Worm (Caenorhabditis elegans) whole organism, dauer: ENCODE results near the gene Y51A2B.9.

Experiments used
- unc-62 ChIP-seq: sonication (generic microtip); optimal IDR thresholded peaks from 2 replicates; lab custom pipeline; 2017; ENCODE audit warnings: missing biosample characterization, missing genetic modification reagents, missing genetic modification characterization

Y51A2B.9 gene

ce11 chrV:18397814-18398213 lies 2.3 kb upstream of the Y51A2B.9 start, which contains the start of gene Y51A2B.16:
TSS of gene Y51A2B.16 (minus strand) at chrV:18397914.
- no peak for TF ChIP-seq unc-62 (GFP tag; lab: Kevin White, UChicago)

DNA sequence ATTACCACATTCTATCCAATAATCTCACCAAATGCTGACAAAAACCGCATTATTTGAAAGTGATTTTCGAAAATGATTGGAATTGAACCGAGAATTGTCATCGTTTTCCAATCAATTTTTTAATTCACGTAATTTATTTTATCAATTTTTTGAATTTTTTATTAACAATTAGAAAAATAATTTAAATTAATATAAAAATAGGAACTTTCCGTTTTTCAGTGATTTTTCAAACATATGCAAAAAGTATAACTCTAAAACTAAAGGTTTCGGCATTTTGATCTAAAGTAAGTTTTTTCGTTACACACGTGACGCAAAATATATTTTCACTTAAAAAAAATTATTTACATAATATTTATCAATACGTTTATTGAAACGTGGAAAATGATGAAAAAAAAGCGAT lies 1.3 kb downstream of the Y51A2B.9 start, which contains the start of gene Y51A2B.6:
Gene Y51A2B.6 (minus strand): TSS at position 101 of the 400 bp plus-strand sequence.
- no peak for TF ChIP-seq unc-62 (GFP tag; lab: Kevin White, UChicago)

DNA sequence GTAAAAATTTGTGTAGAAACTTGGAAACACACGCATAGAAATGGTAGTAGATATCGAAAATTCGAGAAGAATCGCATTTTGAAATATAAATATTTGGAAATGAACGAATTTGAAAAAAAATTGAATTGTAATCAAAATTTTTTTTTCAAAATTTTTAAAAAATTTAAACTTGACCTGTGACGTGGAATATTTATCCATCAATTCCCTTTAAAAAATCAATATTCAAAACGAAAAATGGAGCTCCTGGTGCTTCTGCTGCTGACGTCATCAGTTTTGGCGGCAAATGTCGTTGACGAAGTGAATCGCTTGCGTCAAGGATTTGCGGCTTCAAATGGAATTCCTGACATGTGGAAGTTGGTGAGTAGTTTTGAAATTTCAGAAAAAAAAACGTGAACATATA lies 6.5 kb downstream of the Y51A2B.9 start, which contains the start of the genes Y51A2B.4 and Y51A2B.5:
Gene Y51A2B.4 (minus strand): TSS at position 101 of the 400 bp plus-strand sequence.
Gene Y51A2B.5 (plus strand): TSS at position 232 of the 400 bp plus-strand sequence.
- TF ChIP-seq unc-62 (GFP tag; lab: Kevin White, UChicago) = no peak

DNA sequence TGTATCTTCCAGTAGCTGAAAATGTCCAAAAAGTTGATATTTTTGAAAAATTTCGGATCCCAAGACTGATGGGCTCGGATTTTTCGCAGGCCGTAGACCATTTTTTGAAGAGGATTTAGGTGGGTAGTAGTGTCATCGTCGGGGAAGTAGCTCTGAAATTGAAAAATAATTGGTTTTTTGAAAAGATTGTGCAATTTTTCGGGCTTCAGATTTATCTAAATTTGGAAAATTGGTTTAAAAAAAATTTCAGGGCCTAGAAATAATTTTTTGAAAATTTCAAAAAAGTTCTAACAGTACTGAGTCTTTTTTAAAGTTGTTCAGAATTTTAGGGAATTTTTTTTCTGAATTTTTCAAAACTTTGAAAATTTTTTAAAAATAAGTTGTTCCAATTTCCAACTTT lies 13.0 kb downstream of the Y51A2B.9 start, which contains the start of gene nhr-288:
Gene nhr-288 (minus strand): TSS at position 101 of the 400 bp plus-strand sequence.
- no peak for TF ChIP-seq unc-62 (GFP tag; lab: Kevin White, UChicago)

ce11 chrV:18378819-18379218 lies 16.7 kb downstream of the Y51A2B.9 start, which contains the start of gene Y51A2B.8:
TSS of gene Y51A2B.8 (plus strand) at chrV:18379119.
- no peak for TF ChIP-seq unc-62 (GFP tag; lab: Kevin White, UChicago)

DNA sequence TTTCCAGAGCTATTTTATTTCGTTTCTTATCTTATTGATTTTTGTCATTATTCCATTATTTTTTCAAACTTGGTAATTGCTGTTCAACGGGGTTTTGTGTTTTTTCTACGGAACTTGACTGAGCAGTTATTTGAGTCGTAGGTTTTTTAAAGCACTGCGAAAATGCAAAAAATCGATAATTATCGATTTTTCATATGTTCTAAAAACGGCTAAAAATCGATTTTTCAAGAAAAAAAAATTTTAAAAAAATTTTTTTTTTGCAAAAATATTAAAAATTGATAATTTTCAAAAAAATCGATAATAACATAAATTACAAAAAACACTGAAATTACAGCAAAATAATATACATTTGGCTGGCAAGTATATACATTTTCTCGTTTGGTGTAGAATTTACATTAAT lies 20.0 kb downstream of the Y51A2B.9 start:
- TF ChIP-seq unc-62 (GFP tag; lab: Kevin White, UChicago) = no peak

- TF ChIP-seq unc-62 (GFP tag; lab: Kevin White, UChicago) = no peak
These were observed 21.4 kb downstream of the Y51A2B.9 start, which contains the start of gene Y51A2B.2 for ce11 chrV:18374194-18374593. TSS of gene Y51A2B.2 (plus strand) at chrV:18374494.

DNA sequence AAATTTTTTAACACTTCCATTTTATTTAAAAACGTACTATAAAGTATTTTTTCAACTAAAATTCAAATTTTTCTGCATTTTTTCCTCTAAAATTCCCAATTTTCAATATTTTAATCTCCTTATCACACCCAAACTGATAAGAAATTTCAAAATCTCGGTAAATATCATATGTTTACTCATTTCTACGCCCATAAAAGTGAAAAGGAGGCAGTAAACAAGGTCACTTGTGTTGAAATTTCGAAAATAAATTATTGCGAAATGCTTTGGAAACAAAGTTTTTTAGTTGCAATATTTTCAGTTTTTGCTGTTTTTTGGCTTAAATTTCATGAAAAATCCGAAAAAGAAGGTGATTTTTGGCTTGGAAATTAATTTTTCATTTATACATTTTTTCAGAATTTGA lies 24.0 kb downstream of the Y51A2B.9 start, which contains the start of gene C08E8.4:
Gene C08E8.4 (plus strand): TSS at position 268 of the 400 bp plus-strand sequence.
- no peak for TF ChIP-seq unc-62 (GFP tag; lab: Kevin White, UChicago)

DNA sequence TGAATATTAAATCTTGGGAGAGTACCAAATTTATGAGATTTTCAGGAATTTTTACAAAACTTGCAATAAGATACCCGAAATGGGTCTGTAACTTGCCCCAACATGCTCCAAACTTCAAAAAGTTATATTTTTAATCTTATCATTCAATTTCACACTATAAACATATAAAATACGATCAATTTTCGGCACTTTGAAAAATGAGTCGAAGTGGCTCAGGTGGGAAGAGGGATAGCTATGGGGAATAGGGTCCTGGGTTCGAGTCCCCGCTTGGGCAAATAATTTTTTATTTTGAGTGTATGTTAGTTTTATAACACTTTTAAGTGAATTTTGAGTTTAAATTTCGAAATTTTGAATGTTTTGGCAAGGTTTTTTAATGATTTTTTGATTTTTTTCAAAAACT lies 24.5 kb downstream of the Y51A2B.9 start:
- no peak for TF ChIP-seq unc-62 (GFP tag; lab: Kevin White, UChicago)

- no peak for TF ChIP-seq unc-62 (GFP tag; lab: Kevin White, UChicago)
These were observed 27.2 kb downstream of the Y51A2B.9 start, which contains the start of gene C08E8.6 for ce11 chrV:18368322-18368721. TSS of gene C08E8.6 (minus strand) at chrV:18368422.

ce11 chrV:18364558-18364957 lies 31.0 kb downstream of the Y51A2B.9 start, which contains the start of gene C08E8.9:
TSS of gene C08E8.9 (plus strand) at chrV:18364858.
- no peak for TF ChIP-seq unc-62 (GFP tag; lab: Kevin White, UChicago)

DNA sequence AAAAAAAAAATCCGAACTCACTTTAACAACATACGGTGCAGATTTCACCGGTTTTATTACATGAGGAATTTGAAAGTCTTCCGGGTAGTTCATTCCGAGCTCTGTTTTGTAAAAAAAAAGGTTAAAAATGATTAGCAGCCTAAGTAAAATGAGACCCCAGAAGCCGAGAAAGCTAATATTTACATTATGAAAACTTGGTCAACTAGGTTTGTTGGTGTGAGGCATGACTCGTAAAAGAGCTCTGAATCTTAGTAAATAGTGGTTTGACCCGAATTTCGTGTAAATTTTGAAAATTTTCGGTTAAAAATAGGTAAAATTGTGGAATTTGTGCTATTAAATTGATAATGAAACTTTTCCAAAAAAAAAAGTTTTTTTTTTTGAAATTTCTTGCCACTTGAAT lies 33.1 kb downstream of the Y51A2B.9 start, which contains the start of gene C08E8.1:
Gene C08E8.1 (minus strand): TSS at position 101 of the 400 bp plus-strand sequence.
- no peak for TF ChIP-seq unc-62 (GFP tag; lab: Kevin White, UChicago)

ce11 chrV:18359888-18360287 lies 35.7 kb downstream of the Y51A2B.9 start, which contains the start of gene C08E8.5:
TSS of gene C08E8.5 (minus strand) at chrV:18359988.
- no peak for TF ChIP-seq unc-62 (GFP tag; lab: Kevin White, UChicago)

DNA sequence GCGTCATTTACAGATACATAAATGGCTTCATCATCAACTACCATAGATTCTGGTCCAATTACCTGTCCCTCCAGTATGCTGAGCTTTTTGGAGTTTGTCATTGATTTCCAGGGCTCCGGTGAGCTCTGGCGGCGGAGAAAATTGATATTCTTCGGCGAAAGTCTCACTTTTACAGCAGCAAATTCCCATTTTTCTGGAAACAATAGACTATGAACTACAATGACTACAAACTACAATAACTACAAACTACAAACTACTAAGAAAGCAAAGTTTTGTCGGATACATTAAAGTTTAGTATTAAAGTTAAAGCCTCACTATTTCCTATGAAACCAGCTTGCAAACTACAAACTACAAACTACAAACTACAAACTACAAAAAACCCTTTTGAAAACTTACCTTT lies 39.8 kb downstream of the Y51A2B.9 start, which contains the start of gene C08E8.2:
Gene C08E8.2 (minus strand): TSS at position 101 of the 400 bp plus-strand sequence.
- TF ChIP-seq unc-62 (GFP tag; lab: Kevin White, UChicago) = no peak

- no peak for TF ChIP-seq unc-62 (GFP tag; lab: Kevin White, UChicago)
These were observed 41.2 kb downstream of the Y51A2B.9 start for ce11 chrV:18354299-18354698.

- no peak for TF ChIP-seq unc-62 (GFP tag; lab: Kevin White, UChicago)
These were observed 44.8 kb downstream of the Y51A2B.9 start, which contains the start of gene C08E8.11 for ce11 chrV:18350721-18351120. TSS of gene C08E8.11 (plus strand) at chrV:18351021.

DNA sequence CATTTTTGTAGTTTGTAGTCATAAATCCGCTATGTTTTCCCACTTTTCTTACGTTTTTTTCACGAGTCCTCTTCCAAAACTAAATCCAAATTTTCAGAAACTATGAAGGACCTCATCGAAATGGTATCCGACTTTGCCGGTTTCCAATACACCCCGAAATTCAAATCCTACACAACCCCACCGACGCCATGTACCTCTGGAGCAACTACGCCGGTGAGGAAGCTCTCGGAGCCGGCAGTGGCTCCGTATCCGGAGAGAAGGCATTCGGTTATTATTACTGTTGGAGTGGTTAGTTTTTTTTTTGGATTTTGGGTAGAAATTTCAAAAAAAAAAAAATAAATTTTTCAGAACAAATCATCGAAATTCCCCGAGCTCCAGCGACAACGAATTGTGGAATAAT lies 45.5 kb downstream of the Y51A2B.9 start, which contains the start of gene C08E8.3:
Gene C08E8.3 (plus strand): TSS at position 84 of the 400 bp plus-strand sequence.
- TF ChIP-seq unc-62 (GFP tag; lab: Kevin White, UChicago) = no peak
